Worm (Caenorhabditis elegans): ENCODE results near the gene str-158.

str-158 gene

ce11 chrIV:4953887-4954286, 36.0 kb downstream of the str-158 start, which contains the start of gene str-163:
TSS of gene str-163 (plus strand) at chrIV:4954187.
- no peak for TF ChIP-seq gmeb-2 (tag; optimal IDR thresholded peaks at IDR 0.05)
- no peak for TF ChIP-seq ceh-18 (tag; optimal IDR thresholded peaks at IDR 0.05)
- TF ChIP-seq dmd-4 (tag; optimal IDR thresholded peaks at IDR 0.05; ENCODE audit: borderline replicate concordance) = no peak
- TF ChIP-seq unc-3 (GFP tag; conservative IDR thresholded peaks at IDR 0.05) = no peak
- no peak for TF ChIP-seq unc-3 (tag; optimal IDR thresholded peaks at IDR 0.05)
- TF ChIP-seq hlh-15 (tag; optimal IDR thresholded peaks at IDR 0.05) = no peak
- TF ChIP-seq pqm-1 (tag; optimal IDR thresholded peaks at IDR 0.05) = no peak

- TF ChIP-seq hlh-30 (tag; optimal IDR thresholded peaks at IDR 0.05; ENCODE audit: insufficient read depth) (no peak), ceh-31 (tag; optimal IDR thresholded peaks at IDR 0.05) (no peak), hlh-15 (tag; optimal IDR thresholded peaks at IDR 0.05) (no peak), ceh-19 (GFP tag; optimal IDR thresholded peaks at IDR 0.05) (no peak), unc-55 (GFP tag; optimal IDR thresholded peaks at IDR 0.05) (no peak), F13H6.1 (tag; optimal IDR thresholded peaks at IDR 0.05) (no peak), hlh-13 (GFP tag; optimal IDR thresholded peaks at IDR 0.05) (no peak), fax-1 (tag; optimal IDR thresholded peaks at IDR 0.05) (no peak)
Measured at ce11 chrIV:4960623-4961022, 42.7 kb downstream of the str-158 start, which contains the start of gene str-164. TSS of gene str-164 (plus strand) at chrIV:4960735.

- TF ChIP-seq C08G9.2 (tag; optimal IDR thresholded peaks at IDR 0.05) = no peak
- no peak for TF ChIP-seq ceh-6 (GFP tag; optimal IDR thresholded peaks at IDR 0.05)
- no peak for TF ChIP-seq lin-11 (tag; optimal IDR thresholded peaks at IDR 0.05)
- TF ChIP-seq K02D7.2 (tag; optimal IDR thresholded peaks at IDR 0.05) = no peak
- no peak for TF ChIP-seq tbx-7 (tag; optimal IDR thresholded peaks at IDR 0.05)
- no peak for TF ChIP-seq sdc-2 (tag; optimal IDR thresholded peaks at IDR 0.05)
- TF ChIP-seq ceh-19 (GFP tag; optimal IDR thresholded peaks at IDR 0.05) = no peak
- TF ChIP-seq mec-3 (tag; optimal IDR thresholded peaks at IDR 0.05; ENCODE audit: borderline replicate concordance) = no peak
- no peak for TF ChIP-seq nfya-1 (tag; optimal IDR thresholded peaks at IDR 0.05)
- TF ChIP-seq lim-6 (tag; optimal IDR thresholded peaks at IDR 0.05) = no peak
- no peak for TF ChIP-seq ceh-18 (tag; optimal IDR thresholded peaks at IDR 0.05)
Measured at ce11 chrIV:4963834-4964233, 46.0 kb downstream of the str-158 start, which contains the start of gene txt-3. TSS of gene txt-3 (plus strand) at chrIV:4963958.

All from whole organism, late embryonic.